Fruit fly (Drosophila melanogaster): Measurements from ENCODE around the gene Npc1a.
A peak's percentile ranks its signal among the peaks of the same experiment; 100 is the strongest.

Gene Npc1a

dm6 chr2L:10263830-10264634 lies 43.0 kb upstream of the Npc1a start, which contains the start of gene REPTOR-BP:
TSS of gene REPTOR-BP (plus strand) at chr2L:10264125.
- TF ChIP-seq tj (GFP tag; optimal IDR thresholded peaks at IDR 0.05) (no peak), CG14711 (tag; optimal IDR thresholded peaks at IDR 0.05) (peak; percentile 20), kay (GFP tag; ENCODE audit: borderline replicate concordance) (peak; percentile 75), pad (GFP tag; optimal IDR thresholded peaks at IDR 0.05) (no peak), ovo (GFP tag; optimal IDR thresholded peaks at IDR 0.05) (no peak), bab1 (GFP tag; optimal IDR thresholded peaks at IDR 0.05) (peak; percentile 46), Clk (GFP tag; optimal IDR thresholded peaks at IDR 0.05) (no peak), Mnt (GFP tag; optimal IDR thresholded peaks at IDR 0.05) (no peak)

DNA sequence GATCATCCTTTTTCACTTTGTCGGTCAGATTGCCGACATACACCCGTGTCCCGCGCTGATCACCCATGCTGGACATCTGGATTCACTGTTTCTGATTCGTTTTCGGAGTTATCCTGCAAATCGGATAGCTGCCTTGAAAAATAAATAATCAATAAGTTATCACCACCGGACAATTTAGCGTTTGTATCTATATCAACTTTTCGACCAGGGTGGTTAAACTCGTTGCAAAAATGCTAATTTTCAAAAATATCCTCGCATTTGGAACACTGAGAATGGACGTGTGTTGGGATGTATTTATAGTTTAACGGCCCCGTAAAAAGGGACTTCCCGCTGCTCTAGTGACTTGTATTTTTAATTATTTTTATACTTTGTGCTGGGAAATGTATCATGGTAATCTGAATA lies 42.3 kb upstream of the Npc1a start, which contains the start of gene Rsf1:
TSS of gene Rsf1 (minus strand) at position 212 of the 402 bp plus-strand sequence.
- no peak for TF ChIP-seq CG5204 (GFP tag; optimal IDR thresholded peaks at IDR 0.05)
- TF ChIP-seq ovo (GFP tag; optimal IDR thresholded peaks at IDR 0.05) = no peak
- no peak for TF ChIP-seq CG7101 (tag; optimal IDR thresholded peaks at IDR 0.05)
- no peak for TF ChIP-seq tj (GFP tag; optimal IDR thresholded peaks at IDR 0.05)
- TF ChIP-seq cnc (optimal IDR thresholded peaks at IDR 0.05) = no peak
- no peak for TF ChIP-seq Clk (GFP tag; optimal IDR thresholded peaks at IDR 0.05)
- TF ChIP-seq Crg-1 (GFP tag; optimal IDR thresholded peaks at IDR 0.05) = no peak
- TF ChIP-seq CG12768 (GFP tag; optimal IDR thresholded peaks at IDR 0.05) = no peak
- TF ChIP-seq cic (GFP tag; optimal IDR thresholded peaks at IDR 0.05) = no peak
- TF ChIP-seq kay (GFP tag; ENCODE audit: borderline replicate concordance) = no peak
- TF ChIP-seq CG14711 (tag; optimal IDR thresholded peaks at IDR 0.05) = no peak
- TF ChIP-seq bab1 (GFP tag; optimal IDR thresholded peaks at IDR 0.05) = no peak
- TF ChIP-seq CG11617 (GFP tag; optimal IDR thresholded peaks at IDR 0.05) = no peak
- TF ChIP-seq Hr96 (GFP tag; optimal IDR thresholded peaks at IDR 0.05) = no peak
- TF ChIP-seq pad (GFP tag; optimal IDR thresholded peaks at IDR 0.05) = no peak
- no peak for TF ChIP-seq CG7045 (GFP tag; optimal IDR thresholded peaks at IDR 0.05)

dm6 chr2L:10261774-10262173 lies 40.8 kb upstream of the Npc1a start:
- TF ChIP-seq CG1620 (GFP tag; optimal IDR thresholded peaks at IDR 0.05) (no peak), kay (GFP tag; ENCODE audit: borderline replicate concordance) (peak; percentile 91), Clk (GFP tag; optimal IDR thresholded peaks at IDR 0.05) (no peak)

DNA sequence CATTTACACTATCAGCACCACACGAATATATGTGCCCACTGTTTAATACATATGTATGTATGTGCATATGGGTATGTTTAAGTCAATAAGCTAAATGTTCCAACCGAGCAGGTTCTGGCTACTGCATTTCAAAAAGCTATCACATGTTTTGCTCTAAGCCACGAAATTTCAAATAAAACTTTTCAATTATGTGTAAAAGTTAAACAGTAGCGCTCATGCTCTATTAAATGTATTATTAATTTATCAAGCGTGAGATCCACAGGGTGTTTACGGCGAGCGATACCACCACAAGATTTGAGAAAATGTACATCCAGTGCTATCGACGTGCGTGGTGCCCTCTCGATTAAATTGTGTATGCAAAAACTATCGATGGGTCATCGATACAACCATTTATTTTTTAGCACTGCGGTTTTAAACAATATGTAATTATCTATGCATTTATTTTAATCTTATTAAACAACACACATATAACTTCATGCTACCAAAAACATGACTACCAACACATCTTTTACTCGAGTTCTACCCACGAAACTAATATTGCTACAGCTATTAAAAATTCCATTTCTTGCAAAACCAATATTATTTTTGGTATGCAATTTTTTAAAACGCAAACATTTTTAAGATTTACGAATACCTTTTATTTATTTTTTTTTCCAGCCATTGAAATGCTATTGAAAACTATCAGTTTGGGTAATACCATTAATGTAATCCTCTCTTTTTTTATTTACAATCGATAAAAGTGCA lies 39.9 kb upstream of the Npc1a start, which contains the start of gene Pten:
TSS of gene Pten (minus strand) at position 300 of the 744 bp plus-strand sequence.
- no peak for TF ChIP-seq cic (GFP tag; optimal IDR thresholded peaks at IDR 0.05)
- TF ChIP-seq CG33017 (tag; optimal IDR thresholded peaks at IDR 0.05) = peak; percentile 28
- no peak for TF ChIP-seq Hr96 (GFP tag; optimal IDR thresholded peaks at IDR 0.05)
- TF ChIP-seq kay (GFP tag; ENCODE audit: borderline replicate concordance) = peak; percentile 91
- TF ChIP-seq bab1 (GFP tag; optimal IDR thresholded peaks at IDR 0.05) = peak; percentile 46
- peak; percentile 73 for TF ChIP-seq CG14711 (tag; optimal IDR thresholded peaks at IDR 0.05)
- peak; percentile 40 for TF ChIP-seq tj (GFP tag; optimal IDR thresholded peaks at IDR 0.05)
- TF ChIP-seq Clk (GFP tag; optimal IDR thresholded peaks at IDR 0.05) = no peak
- peak; percentile 27 for TF ChIP-seq CG11617 (GFP tag; optimal IDR thresholded peaks at IDR 0.05)
- TF ChIP-seq CG7101 (tag; optimal IDR thresholded peaks at IDR 0.05) = peak; percentile 47
- peak; percentile 21 for TF ChIP-seq Mnt (GFP tag; optimal IDR thresholded peaks at IDR 0.05)
- TF ChIP-seq CG7045 (GFP tag; optimal IDR thresholded peaks at IDR 0.05) = peak; percentile 61
- TF ChIP-seq ovo (GFP tag; optimal IDR thresholded peaks at IDR 0.05) = no peak
- peak; percentile 12 for TF ChIP-seq pad (GFP tag; optimal IDR thresholded peaks at IDR 0.05)
- TF ChIP-seq CG12768 (GFP tag; optimal IDR thresholded peaks at IDR 0.05) = peak; percentile 66
- TF ChIP-seq CG5204 (GFP tag; optimal IDR thresholded peaks at IDR 0.05) = no peak

DNA sequence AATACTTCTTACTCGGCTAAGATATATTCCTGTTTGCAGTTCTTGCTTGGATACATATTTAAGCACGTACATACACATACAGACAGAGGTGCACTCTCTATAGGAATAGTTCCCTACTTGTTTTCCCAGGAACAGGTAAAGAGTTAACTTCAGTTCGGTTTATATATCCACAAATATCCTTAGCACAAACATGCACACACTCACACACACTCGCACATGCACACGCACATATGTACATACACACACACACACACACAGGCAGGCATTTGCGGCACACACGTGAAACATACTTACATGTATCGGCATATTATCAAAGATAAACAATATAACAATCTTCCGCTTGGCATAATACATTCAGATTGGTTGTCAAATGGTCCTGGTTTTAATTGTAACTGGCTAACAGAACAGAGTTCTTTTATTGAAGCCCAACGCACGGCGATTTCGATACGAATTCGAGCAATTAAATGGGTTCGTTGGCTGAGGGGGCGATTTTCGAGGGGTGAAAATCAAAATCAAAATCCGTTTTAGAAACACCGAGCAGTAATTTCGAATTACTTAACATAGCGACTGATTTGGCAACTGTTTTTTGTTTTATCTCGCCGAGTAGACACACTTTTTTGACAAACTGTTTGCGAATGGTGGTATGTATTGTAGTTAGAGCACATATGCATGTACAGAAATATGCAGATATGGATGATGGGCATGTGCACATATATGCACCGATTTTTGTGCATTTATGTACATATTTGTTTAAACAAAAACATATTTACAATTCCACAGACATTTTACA lies 39.1 kb upstream of the Npc1a start:
- no peak for TF ChIP-seq kay (GFP tag; ENCODE audit: borderline replicate concordance)
- no peak for TF ChIP-seq CG12768 (GFP tag; optimal IDR thresholded peaks at IDR 0.05)
- no peak for TF ChIP-seq CG14711 (tag; optimal IDR thresholded peaks at IDR 0.05)
- TF ChIP-seq bab1 (GFP tag; optimal IDR thresholded peaks at IDR 0.05) = no peak
- TF ChIP-seq toe (GFP tag; optimal IDR thresholded peaks at IDR 0.05) = no peak
- TF ChIP-seq ovo (GFP tag; optimal IDR thresholded peaks at IDR 0.05) = no peak
- TF ChIP-seq CG7045 (GFP tag; optimal IDR thresholded peaks at IDR 0.05) = no peak
- no peak for TF ChIP-seq CG7101 (tag; optimal IDR thresholded peaks at IDR 0.05)
- TF ChIP-seq Crg-1 (GFP tag; optimal IDR thresholded peaks at IDR 0.05) = no peak
- TF ChIP-seq Hr96 (GFP tag; optimal IDR thresholded peaks at IDR 0.05) = no peak
- TF ChIP-seq pad (GFP tag; optimal IDR thresholded peaks at IDR 0.05) = no peak
- TF ChIP-seq tj (GFP tag; optimal IDR thresholded peaks at IDR 0.05) = no peak
- no peak for TF ChIP-seq CG11617 (GFP tag; optimal IDR thresholded peaks at IDR 0.05)
- TF ChIP-seq CG33017 (tag; optimal IDR thresholded peaks at IDR 0.05) = no peak

Data from whole organism, adult.